Worm (Caenorhabditis elegans) whole organism, L2 larva: Measurements from ENCODE around the gene C28G1.10.

Experiments used
- elt-3 ChIP-seq: sonication (generic microtip); optimal IDR thresholded peaks from 2 replicates; lab custom pipeline; 2017; ENCODE audit warnings: missing biosample characterization, missing genetic modification characterization
- mdl-1 ChIP-seq, 2 experiments: fragments of 150-350 bp in 1 of 2; sonication (generic microtip) in 1 of 2; optimal IDR thresholded peaks; 2 replicates each; lab custom pipeline; 2017; ENCODE audit warnings: missing biosample characterization in 2 of 2, missing genetic modification characterization in 2 of 2
- nhr-11 ChIP-seq: fragments of 150-350 bp; optimal IDR thresholded peaks from 2 replicates; lab custom pipeline; 2014; ENCODE audit warnings: missing biosample characterization, missing genetic modification characterization
- zag-1 ChIP-seq: fragments of 150-350 bp; optimal IDR thresholded peaks from 2 replicates; lab custom pipeline; 2014; ENCODE audit warnings: missing biosample characterization, missing genetic modification characterization

DNA sequence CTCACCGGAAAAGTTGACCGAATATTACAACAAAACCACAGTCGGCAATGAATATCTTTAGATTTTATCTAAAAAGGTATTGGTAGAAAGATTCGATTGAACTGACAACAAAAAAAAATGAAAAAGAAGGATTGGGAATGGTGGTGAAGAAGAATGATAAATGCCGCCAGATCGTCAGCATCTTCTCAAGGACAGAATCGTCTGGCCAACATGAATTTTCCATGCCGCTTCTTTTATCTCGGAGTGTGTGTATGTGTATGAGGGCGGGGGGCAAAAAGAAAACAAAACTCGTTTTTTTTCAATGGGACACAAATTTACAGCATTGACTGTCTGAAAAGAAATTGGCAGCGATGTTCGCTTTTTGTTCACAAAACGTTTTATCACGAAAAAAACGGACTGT, 28.9 kb downstream of the C28G1.10 start:
- TF ChIP-seq zag-1 (tag; lab: Kevin White, UChicago) = no peak
- no peak for TF ChIP-seq mdl-1 (tag; optimal IDR thresholded peaks at IDR 0.05; lab: Kevin White, UChicago)
- TF ChIP-seq elt-3 = no peak
- TF ChIP-seq nhr-11 (tag; lab: Kevin White, UChicago) = no peak
